Worm (Caenorhabditis elegans): Measurements from ENCODE around the gene acbp-6.

ce11 chrII:11948459-11948858 is 25.1 kb downstream of the acbp-6 start, which contains the start of gene W03C9.8:
- no peak for TF ChIP-seq hlh-30 (tag; optimal IDR thresholded peaks at IDR 0.05; ENCODE audit: insufficient read depth)
- TF ChIP-seq T23F11.4 (GFP tag; optimal IDR thresholded peaks at IDR 0.05): no peak
- TF ChIP-seq tbx-2 (tag; optimal IDR thresholded peaks at IDR 0.05): no peak
- TF ChIP-seq sox-4 (tag; optimal IDR thresholded peaks at IDR 0.05): no peak
- no peak for TF ChIP-seq pqm-1 (tag; optimal IDR thresholded peaks at IDR 0.05)
- no peak for TF ChIP-seq lim-6 (tag; optimal IDR thresholded peaks at IDR 0.05)
- TF ChIP-seq odd-2 (tag; optimal IDR thresholded peaks at IDR 0.05): no peak
- TF ChIP-seq nfya-1 (tag; optimal IDR thresholded peaks at IDR 0.05): no peak
- no peak for TF ChIP-seq ceh-31 (tag; optimal IDR thresholded peaks at IDR 0.05)
- TF ChIP-seq elt-2 (tag; optimal IDR thresholded peaks at IDR 0.05): no peak
- TF ChIP-seq F13H6.1 (tag; optimal IDR thresholded peaks at IDR 0.05): no peak
- TF ChIP-seq ceh-19 (GFP tag; optimal IDR thresholded peaks at IDR 0.05): no peak
